Fruit fly (Drosophila melanogaster) whole organism, embryonic: Measurements from ENCODE around the gene CG5969.
A peak's percentile ranks its signal among the peaks of the same experiment; 100 is the strongest.

Source experiments
- Asciz ChIP-seq: fragments of 200-800 bp; sonication (Bioruptor generic); optimal IDR thresholded peaks from 2 replicates; lab custom pipeline; 2017; ENCODE audit warnings: missing biosample characterization, mild to moderate bottlenecking, missing genetic modification characterization, missing genetic modification reagents
- Bgb ChIP-seq: fragments of 200-800 bp; sonication (Bioruptor generic); IDR thresholded peaks from 2 replicates; pipeline ENCODE4 v1.3.6; 2022; ENCODE audit warnings: missing biosample characterization, missing genetic modification characterization; ENCODE audit not compliant: partially characterized antibody
- CG10543 ChIP-seq: fragments of 200-800 bp; sonication (Bioruptor generic); optimal IDR thresholded peaks from 3 replicates; lab custom pipeline; 2017; ENCODE audit warnings: missing biosample characterization, mild to moderate bottlenecking, missing genetic modification characterization, moderate library complexity
- CG13894 ChIP-seq: fragments of 200-800 bp; sonication (Bioruptor generic); optimal IDR thresholded peaks from 3 replicates; lab custom pipeline; 2018; ENCODE audit warnings: missing biosample characterization, mild to moderate bottlenecking, missing genetic modification characterization, moderate library complexity
- CG14441 ChIP-seq: fragments of 200-800 bp; sonication (Bioruptor generic); IDR thresholded peaks from 2 replicates; pipeline ENCODE4 v1.3.6; 2022; ENCODE audit warnings: missing biosample characterization, missing genetic modification characterization
- CG14965 ChIP-seq: fragments of 200-800 bp; sonication (Bioruptor generic); optimal IDR thresholded peaks from 2 replicates; lab custom pipeline; 2016; ENCODE audit warnings: missing biosample characterization, missing genetic modification characterization, borderline replicate concordance
- CG15696 ChIP-seq: fragments of 200-800 bp; sonication (Bioruptor generic); optimal IDR thresholded peaks from 2 replicates; lab custom pipeline; 2019; ENCODE audit warnings: missing biosample characterization, mild to moderate bottlenecking, missing genetic modification characterization, moderate library complexity
- CG17361 ChIP-seq: fragments of 200-800 bp; sonication (Bioruptor generic); IDR thresholded peaks from 3 replicates; pipeline ENCODE4 v1.3.6; 2022; ENCODE audit warnings: missing biosample characterization, missing genetic modification characterization
- CG18262 ChIP-seq: fragments of 200-800 bp; optimal IDR thresholded peaks from 3 replicates; lab custom pipeline; 2019; ENCODE audit warnings: missing biosample characterization, mild to moderate bottlenecking, missing genetic modification characterization, moderate library complexity
- CG18599 ChIP-seq: fragments of 200-800 bp; sonication (Bioruptor generic); optimal IDR thresholded peaks from 3 replicates; lab custom pipeline; 2017; ENCODE audit warnings: missing biosample characterization, missing genetic modification characterization, mild to moderate bottlenecking, moderate library complexity, missing genetic modification reagents
- CG2712 ChIP-seq: fragments of 200-800 bp; optimal IDR thresholded peaks from 3 replicates; lab custom pipeline; 2019; ENCODE audit warnings: missing biosample characterization, mild to moderate bottlenecking, missing genetic modification characterization, moderate library complexity
- CG30020 ChIP-seq: fragments of 200-800 bp; optimal IDR thresholded peaks from 2 replicates; lab custom pipeline; 2019; ENCODE audit warnings: missing biosample characterization, mild to moderate bottlenecking, missing genetic modification characterization, moderate library complexity
- CG30431 ChIP-seq: fragments of 200-800 bp; sonication (Bioruptor generic); optimal IDR thresholded peaks from 2 replicates; lab custom pipeline; 2017; ENCODE audit warnings: missing biosample characterization, missing genetic modification characterization
- CG3407 ChIP-seq: fragments of 200-800 bp; sonication (Bioruptor generic); optimal IDR thresholded peaks from 2 replicates; lab custom pipeline; 2018; ENCODE audit warnings: missing biosample characterization, mild to moderate bottlenecking, missing genetic modification characterization
- CG34422 ChIP-seq: fragments of 200-800 bp; sonication (Bioruptor generic); IDR thresholded peaks from 3 replicates; pipeline ENCODE4 v1.3.6; 2022; ENCODE audit warnings: missing biosample characterization, missing genetic modification characterization
- CG5953 ChIP-seq: fragments of 200-800 bp; sonication (Bioruptor generic); IDR thresholded peaks from 2 replicates; pipeline ENCODE4 v1.3.6; 2022; ENCODE audit warnings: missing biosample characterization, missing genetic modification characterization
- CG7357 ChIP-seq: fragments of 200-800 bp; sonication (Bioruptor generic); IDR thresholded peaks from 3 replicates; pipeline ENCODE4 v1.3.6; 2022; ENCODE audit warnings: missing biosample characterization, missing genetic modification characterization
- CG7786 ChIP-seq: fragments of 200-800 bp; sonication (Bioruptor generic); optimal IDR thresholded peaks from 2 replicates; lab custom pipeline; 2016; ENCODE audit warnings: missing biosample characterization, missing genetic modification characterization
- CG9797 ChIP-seq: fragments of 200-800 bp; sonication (Bioruptor generic); optimal IDR thresholded peaks from 3 replicates; lab custom pipeline; 2018; ENCODE audit warnings: missing biosample characterization, mild to moderate bottlenecking, missing genetic modification characterization
- CTCF ChIP-seq: fragments of 200-800 bp; sonication (Bioruptor generic); optimal IDR thresholded peaks from 2 replicates; lab custom pipeline; 2017; ENCODE audit warnings: missing biosample characterization, mild to moderate bottlenecking, missing genetic modification characterization, moderate library complexity
- Dll ChIP-seq: fragments of 200-800 bp; sonication (Bioruptor generic); IDR thresholded peaks from 4 replicates; pipeline ENCODE4 v1.3.6; 2022; ENCODE audit warnings: missing biosample characterization, missing genetic modification characterization; ENCODE audit not compliant: partially characterized antibody
- E2f2 ChIP-seq: fragments of 200-800 bp; sonication (Bioruptor generic); IDR thresholded peaks from 2 replicates; pipeline ENCODE4 v1.3.6; 2022; ENCODE audit warnings: missing biosample characterization, missing genetic modification characterization
- Gug ChIP-seq: fragments of 200-800 bp; sonication (Bioruptor generic); IDR thresholded peaks from 4 replicates; pipeline ENCODE4 v1.3.6; 2022; ENCODE audit warnings: missing biosample characterization, missing genetic modification characterization
- HLH4C ChIP-seq: fragments of 200-800 bp; sonication (Bioruptor generic); IDR thresholded peaks from 3 replicates; pipeline ENCODE4 v1.3.6; 2022; ENCODE audit warnings: missing biosample characterization, missing genetic modification characterization; ENCODE audit not compliant: partially characterized antibody
- Lhr ChIP-seq: fragments of 200-800 bp; sonication (Bioruptor generic); optimal IDR thresholded peaks from 3 replicates; lab custom pipeline; 2017; ENCODE audit warnings: mild to moderate bottlenecking, missing biosample characterization, missing genetic modification reagents, missing genetic modification characterization
- NfI ChIP-seq: fragments of 200-800 bp; sonication (Bioruptor generic); optimal IDR thresholded peaks from 3 replicates; lab custom pipeline; 2018; ENCODE audit warnings: missing biosample characterization, mild to moderate bottlenecking, missing genetic modification characterization, moderate library complexity
- Xbp1 ChIP-seq: fragments of 200-800 bp; sonication (Bioruptor generic); optimal IDR thresholded peaks from 3 replicates; lab custom pipeline; 2016; ENCODE audit warnings: missing biosample characterization, mild to moderate bottlenecking, missing genetic modification characterization
- amos ChIP-seq: fragments of 200-800 bp; sonication (Bioruptor generic); IDR thresholded peaks from 2 replicates; pipeline ENCODE4 v1.3.6; 2022; ENCODE audit warnings: missing biosample characterization, missing genetic modification characterization; ENCODE audit not compliant: partially characterized antibody
- bsh ChIP-seq, 2 experiments: fragments of 200-800 bp; sonication (Bioruptor generic); optimal IDR thresholded peaks; 2 replicates each; lab custom pipeline; 2017 to 2018; ENCODE audit warnings: mild to moderate bottlenecking in 2 of 2, missing biosample characterization in 2 of 2, missing genetic modification characterization in 2 of 2, moderate library complexity in 1 of 2
- cato ChIP-seq: fragments of 200-800 bp; sonication (Bioruptor generic); optimal IDR thresholded peaks from 2 replicates; lab custom pipeline; 2016; ENCODE audit warnings: missing biosample characterization, missing genetic modification characterization, borderline replicate concordance
- chinmo ChIP-seq: fragments of 200-800 bp; sonication (Bioruptor generic); IDR thresholded peaks from 4 replicates; pipeline ENCODE4 v1.3.6; 2022; ENCODE audit warnings: missing biosample characterization, missing genetic modification characterization; ENCODE audit not compliant: partially characterized antibody
- da ChIP-seq: fragments of 200-800 bp; sonication (Bioruptor generic); optimal IDR thresholded peaks from 2 replicates; lab custom pipeline; 2016; ENCODE audit warnings: missing biosample characterization, missing genetic modification characterization
- dmrt99B ChIP-seq: fragments of 200-800 bp; sonication (Bioruptor generic); optimal IDR thresholded peaks from 2 replicates; lab custom pipeline; 2018; ENCODE audit warnings: missing biosample characterization, mild to moderate bottlenecking, missing genetic modification characterization, moderate library complexity
- gro ChIP-seq: fragments of 200-800 bp; sonication (Bioruptor generic); optimal IDR thresholded peaks from 2 replicates; lab custom pipeline; 2016; ENCODE audit warnings: missing biosample characterization, missing genetic modification characterization
- hkb ChIP-seq, 2 experiments: fragments of 200-800 bp in 1 of 2; fragments of >200 bp in 1 of 2; sonication (Bioruptor generic) in 1 of 2; IDR thresholded peaks in 1 of 2; optimal IDR thresholded peaks in 1 of 2; 2 replicates each; pipeline versions ENCODE4 v1.3.6 to Lab custom; 2017 to 2022; ENCODE audit warnings: missing biosample characterization in 1 of 2, missing genetic modification characterization in 1 of 2
- insv ChIP-seq, 2 experiments: fragments of 200-800 bp; sonication (Bioruptor generic); optimal IDR thresholded peaks; 3 replicates each; lab custom pipeline; 2016 to 2018; ENCODE audit warnings: missing biosample characterization in 2 of 2, missing genetic modification characterization in 2 of 2
- mld ChIP-seq: fragments of 200-800 bp; sonication (Bioruptor generic); IDR thresholded peaks from 3 replicates; pipeline ENCODE4 v1.3.6; 2022; ENCODE audit warnings: missing biosample characterization, missing genetic modification characterization; ENCODE audit not compliant: partially characterized antibody
- prd ChIP-seq, 3 experiments: fragments of >200 bp in 2 of 3; fragments of 200-800 bp in 1 of 3; sonication (Bioruptor generic) in 1 of 3; optimal IDR thresholded peaks in 2 of 3; IDR thresholded peaks in 1 of 3; 2 replicates in 2 of 3; 3 replicates in 1 of 3; pipeline versions ENCODE4 v1.3.6 to Lab custom; 2017 to 2022; ENCODE audit warnings: missing biosample characterization in 1 of 3, missing genetic modification characterization in 1 of 3
- rib ChIP-seq: fragments of 200-800 bp; sonication (Bioruptor generic); IDR thresholded peaks from 2 replicates; pipeline ENCODE4 v1.3.6; 2022; ENCODE audit warnings: missing biosample characterization, missing genetic modification characterization
- row ChIP-seq: fragments of 200-800 bp; sonication (Bioruptor generic); IDR thresholded peaks from 3 replicates; pipeline ENCODE4 v1.3.6; 2022; ENCODE audit warnings: missing biosample characterization, missing genetic modification characterization
- sc ChIP-seq, 3 experiments: fragments of >200 bp in 2 of 3; fragments of 200-800 bp in 1 of 3; sonication (Bioruptor generic) in 1 of 3; optimal IDR thresholded peaks; 2 replicates in 2 of 3; 3 replicates in 1 of 3; lab custom pipeline; 2017; ENCODE audit warnings: mild to moderate bottlenecking in 1 of 3, missing biosample characterization in 1 of 3, missing genetic modification characterization in 1 of 3, missing genetic modification reagents in 1 of 3
- tll ChIP-seq, 2 experiments: fragments of 200-800 bp in 1 of 2; fragments of >200 bp in 1 of 2; sonication (Bioruptor generic) in 1 of 2; optimal IDR thresholded peaks; 2 replicates each; lab custom pipeline; 2017 to 2019; ENCODE audit warnings: missing biosample characterization in 2 of 2, missing genetic modification characterization in 2 of 2, mild to moderate bottlenecking in 1 of 2, moderate library complexity in 1 of 2
- unpg ChIP-seq: fragments of 200-800 bp; sonication (Bioruptor generic); optimal IDR thresholded peaks from 3 replicates; lab custom pipeline; 2018; ENCODE audit warnings: missing biosample characterization, mild to moderate bottlenecking, missing genetic modification characterization, moderate library complexity
- zen ChIP-seq: fragments of 200-800 bp; sonication (Bioruptor generic); optimal IDR thresholded peaks from 3 replicates; lab custom pipeline; 2018; ENCODE audit warnings: missing biosample characterization, mild to moderate bottlenecking, missing genetic modification characterization, moderate library complexity
- zen2 ChIP-seq: fragments of 200-800 bp; sonication (Bioruptor generic); IDR thresholded peaks from 3 replicates; pipeline ENCODE4 v1.3.6; 2022; ENCODE audit warnings: missing biosample characterization, missing genetic modification characterization; ENCODE audit not compliant: partially characterized antibody

Gene CG5969

DNA sequence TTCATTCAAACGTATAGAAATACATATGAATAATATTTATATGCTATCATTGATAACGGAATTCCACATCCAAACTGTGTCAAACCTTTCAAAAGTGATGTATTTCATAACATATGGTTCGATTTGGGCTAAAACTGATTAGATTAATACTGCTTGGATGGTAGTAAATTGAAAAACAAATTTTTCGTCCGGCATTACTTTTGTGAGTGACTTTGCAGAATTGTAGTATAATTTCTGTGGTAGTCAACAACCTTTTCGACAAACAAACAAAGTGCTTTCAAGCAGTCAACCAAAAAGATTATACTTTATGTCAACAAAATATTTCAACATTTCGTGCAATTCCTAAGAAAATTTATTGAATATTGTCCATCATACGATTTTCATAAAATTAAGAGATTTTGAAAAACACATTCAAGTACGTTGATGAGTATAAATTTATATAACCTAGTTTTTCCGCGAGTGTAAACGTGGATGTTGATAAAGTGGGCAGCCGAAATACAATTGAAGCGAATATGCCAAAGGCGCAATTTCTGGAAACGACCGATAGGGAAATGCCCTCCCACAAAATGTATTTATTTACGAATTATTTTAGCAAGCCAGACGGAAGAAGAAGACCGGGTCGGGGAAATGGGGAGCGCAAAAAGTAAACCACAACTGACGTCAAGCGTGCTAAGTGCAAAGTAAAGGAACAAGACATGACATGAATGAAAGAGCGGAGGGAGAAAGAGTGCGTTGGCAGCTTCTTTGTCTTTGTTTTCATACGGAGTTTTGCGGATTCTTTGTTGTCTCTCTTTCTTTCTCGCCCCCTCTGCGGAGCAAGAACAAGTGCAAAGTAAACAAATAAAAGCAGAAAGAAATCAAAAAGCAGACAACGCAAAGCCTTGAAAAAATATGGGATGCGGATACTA is 44.6 kb downstream of the CG5969 start (continued):
- TF ChIP-seq amos (GFP tag; lab: Robert Waterston, UW) = no peak
- TF ChIP-seq Asciz (GFP tag; lab: Kevin White, UChicago) = no peak
- no peak for TF ChIP-seq sc (optimal IDR thresholded peaks at IDR 0.05; lab: Kevin White, UChicago)
- TF ChIP-seq sc (GFP tag; optimal IDR thresholded peaks at IDR 0.05; lab: Kevin White, UChicago) = no peak
- no peak for TF ChIP-seq rib (GFP tag; lab: Robert Waterston, UW)
- TF ChIP-seq CTCF (GFP tag; lab: Kevin White, UChicago) = no peak
- TF ChIP-seq hkb (optimal IDR thresholded peaks at IDR 0.05; lab: Kevin White, UChicago) = no peak
- peak; percentile 67; the same call in 1 of the 2 replicates for TF ChIP-seq hkb (GFP tag; IDR thresholded peaks at IDR 0.05; lab: Robert Waterston, UW)
- TF ChIP-seq CG14965 = no peak
- no peak for TF ChIP-seq CG30020 (tag; lab: Kevin White, UChicago)
- TF ChIP-seq chinmo (GFP tag; lab: Robert Waterston, UW) = no peak
- TF ChIP-seq Gug (GFP tag; lab: Robert Waterston, UW) = no peak
- TF ChIP-seq row (GFP tag; lab: Robert Waterston, UW) = peak; percentile 56
- peak; percentile 13 for TF ChIP-seq CG18262
- TF ChIP-seq CG13894 (tag; lab: Kevin White, UChicago) = no peak
- 0 out of 2 replicates have a peak, but pooled peaks have one; percentile 33 for TF ChIP-seq E2f2 (GFP tag; lab: Robert Waterston, UW)
- peak; percentile 39 for TF ChIP-seq dmrt99B (tag; lab: Kevin White, UChicago)
- TF ChIP-seq Bgb (GFP tag; lab: Robert Waterston, UW) = no peak
- TF ChIP-seq CG17361 (GFP tag; lab: Robert Waterston, UW) = no peak; the same call in 2 of the 3 replicates
- TF ChIP-seq mld = no peak
- TF ChIP-seq cato (GFP tag; lab: Kevin White, UChicago) = no peak
- no peak for TF ChIP-seq da (GFP tag; lab: Kevin White, UChicago)
- no peak for TF ChIP-seq prd (optimal IDR thresholded peaks at IDR 0.05; lab: Kevin White, UChicago)
- TF ChIP-seq prd (GFP tag; IDR thresholded peaks at IDR 0.05; lab: Robert Waterston, UW) = peak; percentile 35; the same call in 1 of the 3 replicates
- no peak for TF ChIP-seq gro (GFP tag; lab: Kevin White, UChicago)
- peak; percentile 44 for TF ChIP-seq NfI (GFP tag; lab: Kevin White, UChicago)
- no peak for TF ChIP-seq zen2 (GFP tag; lab: Robert Waterston, UW)
- peak; percentile 38 to 41 for TF ChIP-seq bsh (GFP tag; optimal IDR thresholded peaks at IDR 0.05; lab: Kevin White, UChicago)
- TF ChIP-seq CG10543 (GFP tag; lab: Kevin White, UChicago) = peak; percentile 21
- no peak for TF ChIP-seq zen (tag; lab: Kevin White, UChicago)
- peak; percentile 33 for TF ChIP-seq CG2712 (tag; lab: Kevin White, UChicago)
- no peak for TF ChIP-seq CG14441
- no peak for TF ChIP-seq CG7357
- TF ChIP-seq CG34422 (GFP tag; lab: Robert Waterston, UW) = peak; percentile 50; the same call in 1 of the 3 replicates
- no peak for TF ChIP-seq CG15696 (tag; lab: Kevin White, UChicago)
- no peak for TF ChIP-seq insv (GFP tag; optimal IDR thresholded peaks at IDR 0.05; lab: Kevin White, UChicago)
- TF ChIP-seq CG3407 (GFP tag; lab: Kevin White, UChicago) = no peak
- peak; percentile 51 for TF ChIP-seq CG7786 (GFP tag; lab: Kevin White, UChicago)
- no peak for TF ChIP-seq HLH4C
- no peak for TF ChIP-seq CG9797 (GFP tag; lab: Kevin White, UChicago)
- TF ChIP-seq CG18599 (GFP tag; lab: Kevin White, UChicago) = no peak
- TF ChIP-seq Xbp1 (GFP tag; lab: Kevin White, UChicago) = peak; percentile 25
- TF ChIP-seq CG5953 (GFP tag; lab: Robert Waterston, UW) = no peak
- no peak for TF ChIP-seq tll (GFP tag; optimal IDR thresholded peaks at IDR 0.05; lab: Kevin White, UChicago)
- peak; percentile 55 for TF ChIP-seq unpg (GFP tag; lab: Kevin White, UChicago)
- TF ChIP-seq CG30431 = no peak
- TF ChIP-seq Lhr = no peak
- TF ChIP-seq Dll (GFP tag; lab: Robert Waterston, UW) = no peak
